Worm (Caenorhabditis elegans): ENCODE data around the gene gly-4.

ce11 chrV:19915973-19916605 is 20.9 kb upstream of the gly-4 start, which contains the start of the genes chk-2 and Y60A3A.19:
- TF ChIP-seq R02D3.7 (tag; optimal IDR thresholded peaks at IDR 0.05) (no peak), unc-62 (GFP tag; optimal IDR thresholded peaks at IDR 0.05) (no peak), ztf-1 (GFP tag; conservative IDR thresholded peaks at IDR 0.05) (no peak), zag-1 (tag; optimal IDR thresholded peaks at IDR 0.05) (no peak), nhr-10 (tag; optimal IDR thresholded peaks at IDR 0.05) (no peak), lin-13 (GFP tag; optimal IDR thresholded peaks at IDR 0.05) (no peak), nhr-237 (tag; optimal IDR thresholded peaks at IDR 0.05) (no peak), snpc-4 (tag; optimal IDR thresholded peaks at IDR 0.05) (no peak), ztf-4 (tag; optimal IDR thresholded peaks at IDR 0.05) (no peak), egl-27 (tag; optimal IDR thresholded peaks at IDR 0.05) (no peak)

Measured in whole organism, L2 larva.